Fruit fly (Drosophila melanogaster): ENCODE data around the gene CG14439.

- no peak for TF ChIP-seq CG8478 (optimal IDR thresholded peaks at IDR 0.05)
- TF ChIP-seq CTCF (optimal IDR thresholded peaks at IDR 0.05): no peak
Measured at dm6 chrX:6777394-6777793, 30.1 kb downstream of the CG14439 start.
